Fruit fly (Drosophila melanogaster) whole organism, embryonic: ENCODE measurements around the gene MFS18.
A peak's percentile ranks its signal among the peaks of the same experiment; 100 is the strongest.

Experiments
- CG10959 ChIP-seq: fragments of 200-800 bp; sonication (Bioruptor generic); IDR thresholded peaks from 2 replicates; pipeline ENCODE4 v1.3.6; 2022; ENCODE audit warnings: missing biosample characterization, missing genetic modification characterization
- CG11723 ChIP-seq: fragments of 200-800 bp; sonication (Bioruptor generic); optimal IDR thresholded peaks from 2 replicates; lab custom pipeline; 2017; ENCODE audit warnings: missing biosample characterization, mild to moderate bottlenecking, missing genetic modification characterization
- CG12744 ChIP-seq: fragments of 200-800 bp; sonication (Bioruptor generic); optimal IDR thresholded peaks from 2 replicates; lab custom pipeline; 2016; ENCODE audit warnings: missing biosample characterization, missing genetic modification characterization
- CG12769 ChIP-seq: fragments of 200-800 bp; sonication (Bioruptor generic); optimal IDR thresholded peaks from 2 replicates; lab custom pipeline; 2019; ENCODE audit warnings: missing biosample characterization, mild to moderate bottlenecking, missing genetic modification characterization, moderate library complexity
- CG14667 ChIP-seq: fragments of 200-800 bp; sonication (Bioruptor generic); IDR thresholded peaks from 2 replicates; pipeline ENCODE4 v1.3.6; 2022; ENCODE audit warnings: missing biosample characterization, missing genetic modification characterization
- CG14710 ChIP-seq: fragments of 200-800 bp; sonication (Bioruptor generic); optimal IDR thresholded peaks from 3 replicates; lab custom pipeline; 2019; ENCODE audit warnings: missing biosample characterization, mild to moderate bottlenecking, missing genetic modification characterization, moderate library complexity
- CG15514 ChIP-seq: fragments of 200-800 bp; sonication (Bioruptor generic); optimal IDR thresholded peaks from 3 replicates; lab custom pipeline; 2017; ENCODE audit warnings: missing biosample characterization, missing genetic modification characterization, mild to moderate bottlenecking, moderate library complexity, missing genetic modification reagents
- CG15601 ChIP-seq: fragments of 200-800 bp; sonication (Bioruptor generic); optimal IDR thresholded peaks from 3 replicates; lab custom pipeline; 2019; ENCODE audit warnings: missing biosample characterization, mild to moderate bottlenecking, missing genetic modification characterization, moderate library complexity
- CG1603 ChIP-seq: fragments of 200-800 bp; sonication (Bioruptor generic); optimal IDR thresholded peaks from 2 replicates; lab custom pipeline; 2019; ENCODE audit warnings: missing biosample characterization, mild to moderate bottlenecking, missing genetic modification characterization, moderate library complexity
- CG17359 ChIP-seq: fragments of 200-800 bp; sonication (Bioruptor generic); optimal IDR thresholded peaks from 3 replicates; lab custom pipeline; 2018; ENCODE audit warnings: missing biosample characterization, mild to moderate bottlenecking, missing genetic modification characterization, moderate library complexity
- CG18619 ChIP-seq: fragments of 200-800 bp; sonication (Bioruptor generic); optimal IDR thresholded peaks from 3 replicates; lab custom pipeline; 2017; ENCODE audit warnings: missing biosample characterization, mild to moderate bottlenecking, missing genetic modification characterization
- CG3281 ChIP-seq: fragments of 200-800 bp; sonication (Bioruptor generic); optimal IDR thresholded peaks from 3 replicates; lab custom pipeline; 2017; ENCODE audit warnings: missing biosample characterization, mild to moderate bottlenecking, missing genetic modification characterization
- CG3847 ChIP-seq: fragments of 200-800 bp; sonication (Bioruptor generic); IDR thresholded peaks from 2 replicates; pipeline ENCODE4 v1.3.6; 2022; ENCODE audit warnings: missing biosample characterization, missing genetic modification characterization
- CG4730 ChIP-seq: fragments of 200-800 bp; sonication (Bioruptor generic); IDR thresholded peaks from 2 replicates; pipeline ENCODE4 v1.3.6; 2022; ENCODE audit warnings: missing biosample characterization, missing genetic modification characterization
- CG9797 ChIP-seq: fragments of 200-800 bp; sonication (Bioruptor generic); optimal IDR thresholded peaks from 3 replicates; lab custom pipeline; 2018; ENCODE audit warnings: missing biosample characterization, mild to moderate bottlenecking, missing genetic modification characterization
- CoRest ChIP-seq: fragments of 200-800 bp; sonication (Bioruptor generic); optimal IDR thresholded peaks from 3 replicates; lab custom pipeline; 2018; ENCODE audit warnings: missing biosample characterization, mild to moderate bottlenecking, missing genetic modification characterization, moderate library complexity
- D19A ChIP-seq: fragments of 200-800 bp; optimal IDR thresholded peaks from 3 replicates; lab custom pipeline; 2019; ENCODE audit warnings: missing biosample characterization, mild to moderate bottlenecking, missing genetic modification characterization, moderate library complexity
- Dp ChIP-seq: fragments of 200-800 bp; sonication (Bioruptor generic); optimal IDR thresholded peaks from 2 replicates; lab custom pipeline; 2018; ENCODE audit warnings: missing biosample characterization, mild to moderate bottlenecking, missing genetic modification characterization, moderate library complexity
- Dref ChIP-seq: fragments of 200-800 bp; sonication (Bioruptor generic); IDR thresholded peaks from 2 replicates; pipeline ENCODE4 v1.3.6; 2022; ENCODE audit warnings: missing biosample characterization, missing genetic modification characterization
- Gug ChIP-seq: fragments of 200-800 bp; sonication (Bioruptor generic); IDR thresholded peaks from 4 replicates; pipeline ENCODE4 v1.3.6; 2022; ENCODE audit warnings: missing biosample characterization, missing genetic modification characterization
- Hand ChIP-seq: fragments of 200-800 bp; sonication (Bioruptor generic); optimal IDR thresholded peaks from 2 replicates; lab custom pipeline; 2017; ENCODE audit warnings: mild to moderate bottlenecking, missing biosample characterization, missing genetic modification reagents, missing genetic modification characterization
- Hr39 ChIP-seq: fragments of >200 bp; optimal IDR thresholded peaks from 2 replicates; lab custom pipeline; 2017
- NK7.1 ChIP-seq: fragments of 200-800 bp; sonication (Bioruptor generic); optimal IDR thresholded peaks from 3 replicates; lab custom pipeline; 2016; ENCODE audit warnings: missing biosample characterization, missing genetic modification characterization
- Nf-YA ChIP-seq: fragments of 200-800 bp; sonication (Bioruptor generic); IDR thresholded peaks from 2 replicates; pipeline ENCODE4 v1.3.6; 2022; ENCODE audit warnings: missing biosample characterization, missing genetic modification characterization
- Nf-YB ChIP-seq: fragments of 200-800 bp; sonication (Bioruptor generic); optimal IDR thresholded peaks from 3 replicates; lab custom pipeline; 2019; ENCODE audit warnings: missing biosample characterization, mild to moderate bottlenecking, missing genetic modification characterization, moderate library complexity
- Oaz ChIP-seq: fragments of 200-800 bp; sonication (Bioruptor generic); IDR thresholded peaks from 2 replicates; pipeline ENCODE4 v1.3.6; 2022; ENCODE audit warnings: missing biosample characterization, missing genetic modification characterization
- Pdp1 ChIP-seq, 2 experiments: fragments of 200-800 bp; sonication (Bioruptor generic); optimal IDR thresholded peaks; 3 replicates each; lab custom pipeline; 2016; ENCODE audit warnings: missing biosample characterization in 2 of 2, missing genetic modification characterization in 2 of 2, mild to moderate bottlenecking in 1 of 2, moderate library complexity in 1 of 2
- Sox100B ChIP-seq: fragments of 200-800 bp; sonication (Bioruptor generic); optimal IDR thresholded peaks from 3 replicates; lab custom pipeline; 2018; ENCODE audit warnings: missing biosample characterization, mild to moderate bottlenecking, missing genetic modification characterization
- Taf1 ChIP-seq: fragments of 200-800 bp; sonication (Bioruptor generic); IDR thresholded peaks from 2 replicates; pipeline ENCODE4 v1.3.6; 2022; ENCODE audit warnings: missing biosample characterization, missing genetic modification characterization
- ase ChIP-seq: fragments of 200-800 bp; sonication (Bioruptor generic); IDR thresholded peaks from 3 replicates; pipeline ENCODE4 v1.3.6; 2022; ENCODE audit warnings: missing biosample characterization, missing genetic modification characterization
- ash1 ChIP-seq: fragments of 200-800 bp; sonication (Bioruptor generic); optimal IDR thresholded peaks from 2 replicates; lab custom pipeline; 2018; ENCODE audit warnings: missing biosample characterization, mild to moderate bottlenecking, missing genetic modification characterization
- bab2 ChIP-seq: fragments of 200-800 bp; sonication (Bioruptor generic); optimal IDR thresholded peaks from 2 replicates; lab custom pipeline; 2016; ENCODE audit warnings: missing biosample characterization, missing genetic modification characterization
- cas ChIP-seq: fragments of 200-800 bp; sonication (Bioruptor generic); IDR thresholded peaks from 2 replicates; pipeline ENCODE4 v1.3.6; 2022; ENCODE audit warnings: missing biosample characterization, missing genetic modification characterization
- dpn ChIP-seq, 2 experiments: fragments of 200-800 bp; sonication (Bioruptor generic); optimal IDR thresholded peaks; 3 replicates each; lab custom pipeline; 2016; ENCODE audit warnings: missing biosample characterization in 2 of 2, missing genetic modification characterization in 2 of 2
- ewg ChIP-seq: fragments of 200-800 bp; sonication (Bioruptor generic); optimal IDR thresholded peaks from 3 replicates; lab custom pipeline; 2017; ENCODE audit warnings: mild to moderate bottlenecking, missing biosample characterization, missing genetic modification reagents, missing genetic modification characterization
- fd96Cb ChIP-seq: fragments of 200-800 bp; sonication (Bioruptor generic); optimal IDR thresholded peaks from 2 replicates; lab custom pipeline; 2018; ENCODE audit warnings: missing biosample characterization, mild to moderate bottlenecking, missing genetic modification characterization, moderate library complexity
- klu ChIP-seq: fragments of 200-800 bp; sonication (Bioruptor generic); IDR thresholded peaks from 2 replicates; pipeline ENCODE4 v1.3.6; 2022; ENCODE audit warnings: missing biosample characterization, missing genetic modification characterization
- lilli ChIP-seq: fragments of 200-800 bp; sonication (Bioruptor generic); optimal IDR thresholded peaks from 3 replicates; lab custom pipeline; 2016; ENCODE audit warnings: missing biosample characterization, missing genetic modification characterization
- lov ChIP-seq, 2 experiments: fragments of 200-800 bp in 1 of 2; fragments of >200 bp in 1 of 2; sonication (Bioruptor generic) in 1 of 2; IDR thresholded peaks in 1 of 2; optimal IDR thresholded peaks in 1 of 2; 2 replicates in 1 of 2; 3 replicates in 1 of 2; pipeline versions ENCODE4 v1.3.6 to Lab custom; 2017 to 2022; ENCODE audit warnings: missing biosample characterization in 1 of 2, missing genetic modification characterization in 1 of 2
- org-1 ChIP-seq: fragments of 200-800 bp; sonication (Bioruptor generic); optimal IDR thresholded peaks from 2 replicates; lab custom pipeline; 2017; ENCODE audit warnings: missing biosample characterization, missing genetic modification characterization
- sc ChIP-seq, 3 experiments: fragments of >200 bp in 2 of 3; fragments of 200-800 bp in 1 of 3; sonication (Bioruptor generic) in 1 of 3; optimal IDR thresholded peaks; 2 replicates in 2 of 3; 3 replicates in 1 of 3; lab custom pipeline; 2017; ENCODE audit warnings: mild to moderate bottlenecking in 1 of 3, missing biosample characterization in 1 of 3, missing genetic modification characterization in 1 of 3, missing genetic modification reagents in 1 of 3
- sna ChIP-seq: fragments of 200-800 bp; sonication (Bioruptor generic); IDR thresholded peaks from 2 replicates; pipeline ENCODE4 v1.3.6; 2022; ENCODE audit warnings: missing biosample characterization, missing genetic modification characterization; ENCODE audit not compliant: partially characterized antibody
- sqz ChIP-seq: fragments of 200-800 bp; sonication (Bioruptor generic); optimal IDR thresholded peaks from 3 replicates; lab custom pipeline; 2018; ENCODE audit warnings: missing biosample characterization, mild to moderate bottlenecking, missing genetic modification characterization
- stwl ChIP-seq: fragments of 200-800 bp; sonication (Bioruptor generic); optimal IDR thresholded peaks from 3 replicates; lab custom pipeline; 2018; ENCODE audit warnings: missing biosample characterization, mild to moderate bottlenecking, missing genetic modification characterization, moderate library complexity
- tgo ChIP-seq: fragments of 200-800 bp; sonication (Bioruptor generic); IDR thresholded peaks from 3 replicates; pipeline ENCODE4 v1.3.6; 2022; ENCODE audit warnings: missing biosample characterization, missing genetic modification characterization
- tna ChIP-seq: fragments of 200-800 bp; sonication (Bioruptor generic); IDR thresholded peaks from 2 replicates; pipeline ENCODE4 v1.3.6; 2022; ENCODE audit warnings: missing biosample characterization, missing genetic modification characterization; ENCODE audit not compliant: partially characterized antibody

The MFS18 gene

DNA sequence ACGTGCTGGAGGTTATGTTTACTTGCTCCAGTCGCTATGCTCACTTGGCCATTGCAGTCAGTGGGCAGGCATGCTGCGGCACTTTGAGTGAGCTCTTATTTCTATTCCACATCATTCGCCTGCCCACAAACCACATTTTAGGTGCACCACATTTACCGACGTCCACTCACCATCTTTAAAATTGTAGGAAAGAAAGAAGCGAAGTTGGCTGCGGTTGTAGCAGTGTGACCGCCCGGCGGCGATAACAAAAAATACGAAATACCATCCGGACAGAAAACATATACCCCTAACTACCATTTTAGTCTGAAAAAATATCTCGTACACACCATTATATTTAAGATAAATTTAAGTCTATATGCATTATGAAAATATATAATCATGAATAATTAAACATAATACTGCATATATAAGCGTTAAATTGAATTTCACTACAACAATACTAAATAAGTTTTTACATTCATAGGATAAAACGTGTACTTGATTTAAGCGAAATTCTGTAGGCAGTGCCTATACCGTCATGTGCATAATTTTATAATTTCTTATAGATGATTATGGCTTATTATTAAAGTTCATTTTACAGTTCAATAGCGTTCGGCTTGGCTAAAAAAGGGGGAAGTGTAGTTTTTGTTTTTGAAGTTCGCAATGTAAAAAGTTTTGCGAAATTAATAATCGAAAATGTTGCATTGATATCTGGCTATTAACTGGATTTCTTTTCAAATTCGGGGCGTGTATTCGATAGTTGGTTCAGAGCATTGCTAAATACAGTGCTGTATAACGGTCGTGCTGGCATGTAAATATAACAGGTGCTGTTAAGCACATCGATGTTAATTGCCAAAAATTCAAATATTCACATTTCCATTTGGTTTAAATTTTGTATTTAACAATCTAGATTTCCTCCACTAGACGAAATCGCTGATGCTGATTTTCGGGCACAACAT is 10.0 kb upstream of the MFS18 start, which contains the start of gene RpL27A (continued):
- TF ChIP-seq CG15514 (GFP tag; lab: Kevin White, UChicago) (peak; percentile 85), ase (peak; percentile 37; the same call in 1 of the 3 replicates), CG14667 (GFP tag; lab: Robert Waterston, UW) (peak; percentile 57; the same call in 1 of the 2 replicates), sc (optimal IDR thresholded peaks at IDR 0.05; lab: Kevin White, UChicago) (no peak), sc (GFP tag; optimal IDR thresholded peaks at IDR 0.05; lab: Kevin White, UChicago) (peak; percentile 63), lov (optimal IDR thresholded peaks at IDR 0.05; lab: Kevin White, UChicago) (no peak), lov (GFP tag; IDR thresholded peaks at IDR 0.05; lab: Robert Waterston, UW) (peak; percentile 79; the same call in 2 of the 3 replicates), CG3847 (peak; percentile 68), CG1603 (tag; lab: Kevin White, UChicago) (peak; percentile 87), klu (GFP tag; lab: Robert Waterston, UW) (peak; percentile 35; the same call in 1 of the 2 replicates), Pdp1 (GFP tag; optimal IDR thresholded peaks at IDR 0.05; lab: Kevin White, UChicago) (peak; percentile 29 to 62), sqz (GFP tag; lab: Kevin White, UChicago) (no peak), CG14710 (peak; percentile 79), Dp (peak; percentile 72), NK7.1 (GFP tag; lab: Kevin White, UChicago) (peak; percentile 55), ewg (GFP tag; lab: Kevin White, UChicago) (peak; percentile 69), CG12744 (GFP tag; lab: Kevin White, UChicago) (peak; percentile 10), cas (GFP tag; lab: Robert Waterston, UW) (peak; percentile 66), CG10959 (GFP tag; lab: Robert Waterston, UW) (peak; percentile 52), ash1 (GFP tag; lab: Kevin White, UChicago) (peak; percentile 91), Oaz (GFP tag; lab: Robert Waterston, UW) (peak; percentile 66; the same call in 1 of the 2 replicates), CG17359 (peak; percentile 72), CG4730 (GFP tag; lab: Robert Waterston, UW) (peak; percentile 63), bab2 (peak; percentile 36), org-1 (GFP tag; lab: Kevin White, UChicago) (peak; percentile 73), tgo (GFP tag; lab: Robert Waterston, UW) (peak; percentile 69), Hr39 (lab: Kevin White, UChicago) (no peak), CG11723 (GFP tag; lab: Kevin White, UChicago) (peak; percentile 82), Gug (GFP tag; lab: Robert Waterston, UW) (peak; percentile 38; the same call in 2 of the 4 replicates), tna (GFP tag; lab: Robert Waterston, UW) (peak; percentile 44; the same call in 1 of the 2 replicates), Nf-YA (GFP tag; lab: Robert Waterston, UW) (peak; percentile 63), fd96Cb (tag; lab: Kevin White, UChicago) (peak; percentile 38), CG15601 (tag; lab: Kevin White, UChicago) (peak; percentile 80), Sox100B (GFP tag; lab: Kevin White, UChicago) (peak; percentile 68), CG12769 (peak; percentile 72), dpn (GFP tag; optimal IDR thresholded peaks at IDR 0.05; lab: Kevin White, UChicago) (peak; percentile 67 to 68), CoRest (tag; lab: Kevin White, UChicago) (peak; percentile 81), lilli (GFP tag; lab: Kevin White, UChicago) (peak; percentile 60), CG9797 (GFP tag; lab: Kevin White, UChicago) (peak; percentile 83), D19A (peak; percentile 65), CG18619 (GFP tag; lab: Kevin White, UChicago) (peak; percentile 86), stwl (peak; percentile 42), CG3281 (peak; percentile 81), Taf1 (GFP tag; lab: Robert Waterston, UW) (peak; percentile 28; the same call in 1 of the 2 replicates), Hand (GFP tag; lab: Kevin White, UChicago) (peak; percentile 69), Dref (peak; percentile 61), Nf-YB (GFP tag; lab: Kevin White, UChicago) (peak; percentile 57), sna (GFP tag; lab: Robert Waterston, UW) (peak; percentile 71)
